Worm (Caenorhabditis elegans) whole organism, early embryonic: ENCODE data around the gene F14B8.5.
"Not testable (repeated sequence)": the region's sequence is repeated elsewhere in the genome, so short reads cannot be mapped to it uniquely, and the experiment has no call there.

Experiments used
- B0310.2 ChIP-seq: sonication (generic microtip); optimal IDR thresholded peaks from 2 replicates; lab custom pipeline; 2016; ENCODE audit warnings: mild to moderate bottlenecking, missing genetic modification characterization, missing compliant biosample characterization
- F13C5.2 ChIP-seq: sonication (generic microtip); optimal IDR thresholded peaks from 2 replicates; lab custom pipeline; 2017; ENCODE audit warnings: mild to moderate bottlenecking, missing genetic modification characterization, inconsistent platforms, missing compliant biosample characterization
- aly-1 ChIP-seq: sonication (generic microtip); optimal IDR thresholded peaks from 2 replicates; lab custom pipeline; 2016; ENCODE audit warnings: missing genetic modification characterization, missing compliant biosample characterization
- ama-1 ChIP-seq: fragments of 150-350 bp; optimal IDR thresholded peaks from 2 replicates; lab custom pipeline; 2014
- ceh-13 ChIP-seq: fragments of 200-800 bp; sonication (Bioruptor generic); optimal IDR thresholded peaks from 2 replicates; lab custom pipeline; 2018; ENCODE audit warnings: mild to moderate bottlenecking, missing genetic modification characterization, missing compliant biosample characterization
- ceh-36 ChIP-seq: sonication (generic microtip); optimal IDR thresholded peaks from 2 replicates; lab custom pipeline; 2016; ENCODE audit warnings: missing genetic modification characterization, inconsistent platforms, missing compliant biosample characterization
- ets-7 ChIP-seq: sonication (generic microtip); optimal IDR thresholded peaks from 2 replicates; lab custom pipeline; 2016; ENCODE audit warnings: missing genotype, missing genetic modification characterization, missing compliant biosample characterization
- flt-1 ChIP-seq: fragments of 200-800 bp; sonication (Bioruptor generic); IDR thresholded peaks from 2 replicates; pipeline ENCODE4 v1.3.6; 2022; ENCODE audit warnings: missing genetic modification characterization, missing compliant biosample characterization
- hmbx-1 ChIP-seq: sonication (generic microtip); optimal IDR thresholded peaks from 2 replicates; lab custom pipeline; 2016; ENCODE audit warnings: mild to moderate bottlenecking, missing genetic modification characterization, missing compliant biosample characterization
- hmg-4 ChIP-seq: fragments of 200-800 bp; sonication (Bioruptor generic); optimal IDR thresholded peaks from 2 replicates; lab custom pipeline; 2018; ENCODE audit warnings: mild to moderate bottlenecking, missing genetic modification characterization, missing compliant biosample characterization
- hnd-1 ChIP-seq: sonication (generic microtip); optimal IDR thresholded peaks from 2 replicates; lab custom pipeline; 2016; ENCODE audit warnings: missing genetic modification characterization, missing compliant biosample characterization
- pes-1 ChIP-seq: fragments of 200-800 bp; sonication (Bioruptor generic); IDR thresholded peaks from 2 replicates; pipeline ENCODE4 v1.3.6; 2022; ENCODE audit warnings: missing genetic modification reagents, missing genetic modification characterization, missing compliant biosample characterization
- scrt-1 ChIP-seq: fragments of 200-800 bp; sonication (Bioruptor generic); IDR thresholded peaks from 2 replicates; pipeline ENCODE4 v1.3.6; 2022; ENCODE audit warnings: missing genetic modification characterization, missing compliant biosample characterization
- sea-1 ChIP-seq: fragments of 200-800 bp; sonication (Bioruptor generic); conservative IDR thresholded peaks from 2 replicates; pipeline ENCODE4 v1.3.6; 2022; ENCODE audit warnings: missing genetic modification characterization, missing compliant biosample characterization
- tbx-11 ChIP-seq: fragments of 200-800 bp; sonication (Bioruptor generic); IDR thresholded peaks from 2 replicates; pipeline ENCODE4 v1.3.6; 2022; ENCODE audit warnings: missing genetic modification characterization, missing compliant biosample characterization
- tbx-37 ChIP-seq: fragments of 200-800 bp; sonication (Bioruptor generic); conservative IDR thresholded peaks from 2 replicates; pipeline ENCODE4 v1.3.6; 2022; ENCODE audit warnings: missing genetic modification reagents, missing genetic modification characterization, missing compliant biosample characterization
- tra-4 ChIP-seq: sonication (generic microtip); optimal IDR thresholded peaks from 2 replicates; lab custom pipeline; 2017; ENCODE audit warnings: missing genetic modification characterization, missing compliant biosample characterization

F14B8.5 gene

DNA sequence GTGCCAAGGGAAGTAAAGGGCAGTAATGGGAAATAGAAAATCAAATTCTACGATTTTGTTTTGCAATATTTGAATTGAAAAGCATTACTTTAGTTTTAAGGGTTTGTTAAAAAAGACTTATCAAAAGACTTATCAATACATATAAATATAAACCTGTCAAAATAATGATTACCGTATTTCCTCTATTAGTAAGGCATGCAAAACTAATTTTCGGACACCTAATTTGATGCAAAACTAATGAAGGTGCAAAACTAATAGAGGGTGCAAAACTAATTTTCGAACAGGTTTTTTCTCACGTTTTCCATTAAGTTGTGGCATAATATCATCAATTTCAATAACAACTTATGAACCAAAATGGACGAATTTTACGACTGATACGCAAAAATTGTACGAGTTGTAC is 46.7 kb downstream of the F14B8.5 start, which contains the start of gene F41C6.6:
Gene F41C6.6, minus strand, starts transcription at position 101 of the 400 bp plus-strand sequence.
- not testable (repeated sequence) for TF ChIP-seq hmbx-1 (tag; lab: Kevin White, UChicago); tbx-37 (GFP tag; lab: Robert Waterston, UW); B0310.2 (tag; lab: Kevin White, UChicago)

DNA sequence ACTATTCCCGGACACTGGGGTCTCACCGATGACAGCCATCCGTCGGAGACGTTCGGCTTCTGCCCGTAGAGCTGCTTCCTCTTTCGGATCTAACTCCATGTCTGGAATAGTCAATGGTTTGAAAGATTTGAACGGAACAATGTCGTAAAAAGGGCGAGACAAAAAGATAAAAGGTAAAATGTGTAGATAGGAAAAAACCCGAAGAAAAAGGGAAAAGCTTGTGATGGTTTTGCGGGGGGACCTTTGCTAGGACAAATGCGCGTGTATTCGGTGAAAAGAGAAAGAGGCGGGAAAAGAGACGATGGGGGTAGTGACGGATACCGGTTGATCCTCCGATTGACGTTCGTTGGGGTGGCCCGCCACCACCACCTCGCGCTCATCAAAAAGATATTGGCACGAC is 51.1 kb downstream of the F14B8.5 start, which contains the start of gene col-173:
Gene col-173, minus strand, starts transcription at position 101 of the 400 bp plus-strand sequence.
- TF ChIP-seq aly-1 (no peak), tbx-37 (GFP tag; lab: Robert Waterston, UW) (no peak), ets-7 (tag; lab: Kevin White, UChicago) (no peak), hmbx-1 (tag; lab: Kevin White, UChicago) (no peak), tra-4 (tag; lab: Kevin White, UChicago) (no peak), ceh-36 (no peak), tbx-11 (GFP tag; lab: Robert Waterston, UW) (no peak), F13C5.2 (tag; lab: Kevin White, UChicago) (no peak), flt-1 (GFP tag; lab: Robert Waterston, UW) (no peak), ama-1 (lab: Kevin White, UChicago) (no peak), ceh-13 (GFP tag; lab: Kevin White, UChicago) (no peak), B0310.2 (tag; lab: Kevin White, UChicago) (no peak), hmg-4 (GFP tag; lab: Kevin White, UChicago) (no peak), hnd-1 (tag; lab: Kevin White, UChicago) (no peak), pes-1 (GFP tag; lab: Robert Waterston, UW) (no peak), sea-1 (GFP tag; lab: Robert Waterston, UW) (no peak), scrt-1 (no peak)

DNA sequence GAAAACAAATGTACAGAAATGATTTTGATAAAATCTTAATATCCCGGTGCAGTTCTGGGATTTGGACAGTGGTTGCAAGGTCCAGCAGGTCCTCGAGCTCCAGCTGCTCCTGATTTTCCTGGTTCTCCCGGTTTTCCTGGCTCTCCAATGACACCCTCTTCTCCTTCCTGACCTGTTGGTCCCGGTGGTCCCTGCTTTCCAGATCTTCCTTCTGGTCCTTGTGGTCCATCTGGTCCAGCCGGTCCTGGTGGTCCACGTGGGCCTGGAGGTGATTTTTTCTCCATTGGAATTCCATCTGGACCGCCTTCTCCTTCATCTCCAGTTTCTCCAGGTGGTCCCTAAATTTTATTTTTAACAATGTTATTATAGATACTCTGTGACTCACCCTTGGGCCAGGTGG is 53.2 kb downstream of the F14B8.5 start:
- TF ChIP-seq scrt-1 (no peak), flt-1 (GFP tag; lab: Robert Waterston, UW) (no peak), hnd-1 (tag; lab: Kevin White, UChicago) (no peak), B0310.2 (tag; lab: Kevin White, UChicago) (no peak), ceh-36 (no peak), pes-1 (GFP tag; lab: Robert Waterston, UW) (no peak), hmbx-1 (tag; lab: Kevin White, UChicago) (no peak), ceh-13 (GFP tag; lab: Kevin White, UChicago) (no peak), ets-7 (tag; lab: Kevin White, UChicago) (no peak), hmg-4 (GFP tag; lab: Kevin White, UChicago) (no peak), ama-1 (lab: Kevin White, UChicago) (no peak), tbx-37 (GFP tag; lab: Robert Waterston, UW) (no peak), sea-1 (GFP tag; lab: Robert Waterston, UW) (no peak)
